Worm (Caenorhabditis elegans): Measurements from ENCODE around the gene arc-1.

Gene arc-1

DNA sequence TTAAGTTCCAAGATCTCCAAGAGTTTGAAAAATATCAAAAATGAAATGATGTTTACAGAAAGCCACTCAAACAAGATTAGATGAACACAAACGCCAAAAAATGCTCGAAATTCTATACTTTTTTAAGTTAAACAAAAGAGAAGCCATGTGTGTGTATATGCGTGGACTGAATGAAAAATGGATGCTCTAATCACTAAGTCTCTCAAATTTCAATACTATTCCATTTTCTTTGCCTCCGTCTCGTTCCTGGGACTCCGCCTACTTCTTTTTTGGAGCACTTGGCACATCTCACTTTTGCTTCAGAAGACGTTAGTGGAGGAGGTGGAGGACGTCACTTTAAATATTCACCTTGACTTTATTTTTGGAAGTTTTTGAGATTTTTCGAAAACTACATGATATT lies 5.1 kb downstream of the arc-1 start:
- TF ChIP-seq ets-4 (GFP tag; optimal IDR thresholded peaks at IDR 0.05) = no peak
- TF ChIP-seq hlh-26 (GFP tag; conservative IDR thresholded peaks at IDR 0.05) = no peak
- TF ChIP-seq hmg-1.2 (GFP tag; IDR thresholded peaks at IDR 0.05) = peak; percentile 61
- TF ChIP-seq lin-35 (GFP tag; optimal IDR thresholded peaks at IDR 0.05) = no peak
- TF ChIP-seq ztf-18 (tag; optimal IDR thresholded peaks at IDR 0.05) = no peak

ce11 chrII:9680493-9680892 lies 5.7 kb downstream of the arc-1 start, which contains the start of gene ZK1320.13:
Gene ZK1320.13 (plus strand): TSS chrII:9680793.
- TF ChIP-seq zim-3 (tag; optimal IDR thresholded peaks at IDR 0.05) = no peak
- no peak for TF ChIP-seq madf-6 (GFP tag; IDR thresholded peaks at IDR 0.05)
- TF ChIP-seq F10E7.11 (tag; optimal IDR thresholded peaks at IDR 0.05) = no peak
- TF ChIP-seq ccch-3 (GFP tag; optimal IDR thresholded peaks at IDR 0.05) = no peak
- no peak for TF ChIP-seq F33H1.4 (GFP tag; IDR thresholded peaks at IDR 0.05)
- TF ChIP-seq ztf-26 (tag; optimal IDR thresholded peaks at IDR 0.05) = no peak
- TF ChIP-seq atf-7 (tag; optimal IDR thresholded peaks at IDR 0.05) = no peak
- no peak for TF ChIP-seq unc-130 (GFP tag; optimal IDR thresholded peaks at IDR 0.05)
- no peak for TF ChIP-seq ZK185.1 (tag; optimal IDR thresholded peaks at IDR 0.05; ENCODE audit: poor library complexity, severe bottlenecking)
- no peak for TF ChIP-seq egl-18 (GFP tag; IDR thresholded peaks at IDR 0.05)
- TF ChIP-seq Y79H2A.3 (GFP tag; conservative IDR thresholded peaks at IDR 0.05) = no peak
- TF ChIP-seq lin-35 (GFP tag; optimal IDR thresholded peaks at IDR 0.05) = no peak
- TF ChIP-seq sea-2 (GFP tag; IDR thresholded peaks at IDR 0.05) = no peak
- TF ChIP-seq ceh-100 (GFP tag; IDR thresholded peaks at IDR 0.05) = no peak
- TF ChIP-seq D2030.7 (GFP tag; IDR thresholded peaks at IDR 0.05) = no peak
- TF ChIP-seq nhr-120 (GFP tag; IDR thresholded peaks at IDR 0.05) = no peak
- no peak for TF ChIP-seq snpc-1.1 (tag; optimal IDR thresholded peaks at IDR 0.05; ENCODE audit: insufficient read depth)
- TF ChIP-seq sdz-38 (tag; optimal IDR thresholded peaks at IDR 0.05) = no peak
- TF ChIP-seq nfya-2 (GFP tag; IDR thresholded peaks at IDR 0.05) = no peak
- TF ChIP-seq rcor-1 (GFP tag; IDR thresholded peaks at IDR 0.05) = no peak

ce11 chrII:9682044-9682443 lies 7.3 kb downstream of the arc-1 start:
- TF ChIP-seq hlh-12 (tag; optimal IDR thresholded peaks at IDR 0.05) (no peak), ztf-6 (GFP tag; IDR thresholded peaks at IDR 0.05) (no peak)

ce11 chrII:9684175-9684574 lies 9.4 kb downstream of the arc-1 start:
- TF ChIP-seq snpc-3.4 (tag; optimal IDR thresholded peaks at IDR 0.05) (no peak), ztf-28 (GFP tag; IDR thresholded peaks at IDR 0.05) (no peak), Y53F4B.3 (GFP tag; IDR thresholded peaks at IDR 0.05) (no peak), nfya-1 (tag; optimal IDR thresholded peaks at IDR 0.05; ENCODE audit: borderline replicate concordance, insufficient read depth) (no peak), F22D6.2 (tag; optimal IDR thresholded peaks at IDR 0.05) (no peak), lin-40 (tag; optimal IDR thresholded peaks at IDR 0.05) (no peak), let-607 (tag; optimal IDR thresholded peaks at IDR 0.05) (no peak), nhr-120 (GFP tag; IDR thresholded peaks at IDR 0.05) (no peak), C17E4.6 (GFP tag; IDR thresholded peaks at IDR 0.05) (no peak), ceh-40 (GFP tag; IDR thresholded peaks at IDR 0.05) (no peak), egrh-3 (GFP tag; IDR thresholded peaks at IDR 0.05) (no peak), bed-2 (GFP tag; IDR thresholded peaks at IDR 0.05) (no peak)

Data from whole organism, young adult.